Fruit fly (Drosophila melanogaster): ENCODE data around the gene Oseg5.

Oseg5 gene

DNA sequence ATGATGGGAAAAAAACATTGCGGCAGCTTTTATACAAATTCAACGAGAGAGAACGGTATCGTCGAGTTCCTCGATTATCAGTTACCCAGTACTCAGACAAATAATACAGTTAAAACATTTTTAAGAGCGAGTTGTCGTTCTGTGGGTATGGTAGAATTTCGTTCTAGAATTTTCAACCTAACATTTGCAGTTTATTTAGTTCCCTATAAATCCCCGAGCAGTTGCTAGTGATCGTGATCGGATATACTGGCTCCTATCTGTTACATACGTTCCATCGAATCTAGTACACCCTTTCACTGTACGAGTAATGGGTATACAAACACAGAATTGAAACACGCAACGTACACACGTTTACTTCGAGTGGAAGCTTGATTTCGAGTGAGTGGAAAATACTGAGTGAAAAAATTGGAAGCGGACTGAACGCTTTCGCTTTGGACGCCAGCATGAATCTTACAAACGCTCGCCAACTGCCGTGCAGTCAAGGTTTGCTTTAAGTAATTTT lies 29.2 kb upstream of the Oseg5 start, which contains the start of gene CG9338 (continued):
- peak; percentile 76 for TF ChIP-seq unpg (GFP tag; optimal IDR thresholded peaks at IDR 0.05)
- peak; percentile 21 for TF ChIP-seq btn (GFP tag; optimal IDR thresholded peaks at IDR 0.05)
- TF ChIP-seq CG33557 (GFP tag; optimal IDR thresholded peaks at IDR 0.05): peak; percentile 33
- peak; percentile 80 for TF ChIP-seq CG6654 (GFP tag; optimal IDR thresholded peaks at IDR 0.05)
- TF ChIP-seq cwo (GFP tag; optimal IDR thresholded peaks at IDR 0.05): peak; percentile 94
- TF ChIP-seq D (optimal IDR thresholded peaks at IDR 0.05): no peak
- TF ChIP-seq D (GFP tag; optimal IDR thresholded peaks at IDR 0.05): peak; percentile 86
- peak; percentile 86; the same call in 1 of the 2 replicates for TF ChIP-seq gsb (GFP tag; IDR thresholded peaks at IDR 0.05)
- peak; percentile 85 for TF ChIP-seq CG6254 (GFP tag; optimal IDR thresholded peaks at IDR 0.05)
- TF ChIP-seq Dbx (GFP tag; IDR thresholded peaks at IDR 0.05): peak; percentile 77
- TF ChIP-seq HmgZ (tag; optimal IDR thresholded peaks at IDR 0.05): peak; percentile 85
- TF ChIP-seq pnt (GFP tag; optimal IDR thresholded peaks at IDR 0.05): peak; percentile 77
- peak; percentile 42; the same call in 1 of the 2 replicates for TF ChIP-seq ap (GFP tag; IDR thresholded peaks at IDR 0.05)
- TF ChIP-seq CG6854 (GFP tag; optimal IDR thresholded peaks at IDR 0.05): peak; percentile 89
- peak; percentile 78 for TF ChIP-seq az2 (GFP tag; optimal IDR thresholded peaks at IDR 0.05)
- TF ChIP-seq CG5180 (GFP tag; optimal IDR thresholded peaks at IDR 0.05): peak; percentile 88
- TF ChIP-seq Hmr (GFP tag; optimal IDR thresholded peaks at IDR 0.05): peak; percentile 87
- TF ChIP-seq tx (GFP tag; optimal IDR thresholded peaks at IDR 0.05): peak; percentile 70
- peak; percentile 96 for TF ChIP-seq CG18262 (tag; optimal IDR thresholded peaks at IDR 0.05)
- peak; percentile 62 for TF ChIP-seq CG1529 (GFP tag; optimal IDR thresholded peaks at IDR 0.05)
- TF ChIP-seq CG4820 (GFP tag; optimal IDR thresholded peaks at IDR 0.05): peak; percentile 69
- peak; percentile 71 for TF ChIP-seq Hsf (GFP tag; optimal IDR thresholded peaks at IDR 0.05)
- peak; percentile 96 for TF ChIP-seq lab (GFP tag; optimal IDR thresholded peaks at IDR 0.05)
- peak; percentile 13; the same call in 1 of the 3 replicates for TF ChIP-seq sr (GFP tag; IDR thresholded peaks at IDR 0.05)
- TF ChIP-seq Sry-δ (GFP tag; optimal IDR thresholded peaks at IDR 0.05): peak; percentile 17
- peak; percentile 70 for TF ChIP-seq CG2202 (tag; optimal IDR thresholded peaks at IDR 0.05)
- TF ChIP-seq dimm (GFP tag; IDR thresholded peaks at IDR 0.05): no peak
- TF ChIP-seq fd102C (GFP tag; optimal IDR thresholded peaks at IDR 0.05): no peak
- no peak for TF ChIP-seq Doc3 (GFP tag; IDR thresholded peaks at IDR 0.05; ENCODE audit: partially characterized antibody)
- TF ChIP-seq CrebB (tag; optimal IDR thresholded peaks at IDR 0.05): peak; percentile 76
- peak; percentile 92 for TF ChIP-seq CG34376 (GFP tag; optimal IDR thresholded peaks at IDR 0.05)
- peak; percentile 87 for TF ChIP-seq gem (tag; optimal IDR thresholded peaks at IDR 0.05)
- no peak for TF ChIP-seq CG34224 (GFP tag; IDR thresholded peaks at IDR 0.05; ENCODE audit: partially characterized antibody)
- TF ChIP-seq nerfin-2 (GFP tag; IDR thresholded peaks at IDR 0.05; ENCODE audit: partially characterized antibody): peak; percentile 19; the same call in 1 of the 2 replicates
- TF ChIP-seq CG7745 (tag; optimal IDR thresholded peaks at IDR 0.05): no peak
- TF ChIP-seq cato (GFP tag; optimal IDR thresholded peaks at IDR 0.05; ENCODE audit: borderline replicate concordance): peak; percentile 75
- TF ChIP-seq CG16815 (GFP tag; optimal IDR thresholded peaks at IDR 0.05): peak; percentile 53
- TF ChIP-seq bbx (GFP tag; IDR thresholded peaks at IDR 0.05; ENCODE audit: partially characterized antibody): peak; percentile 57; the same call in 1 of the 2 replicates
- peak; percentile 86 for TF ChIP-seq CG12659 (GFP tag; optimal IDR thresholded peaks at IDR 0.05)
- TF ChIP-seq CG6765 (GFP tag; optimal IDR thresholded peaks at IDR 0.05): peak; percentile 93
- TF ChIP-seq sd (tag; optimal IDR thresholded peaks at IDR 0.05): peak; percentile 88
- peak; percentile 90 for TF ChIP-seq CG17612 (GFP tag; IDR thresholded peaks at IDR 0.05)
- TF ChIP-seq CG5953 (GFP tag; IDR thresholded peaks at IDR 0.05): peak; percentile 21; the same call in 1 of the 2 replicates
- peak; percentile 83 for TF ChIP-seq odd (GFP tag; optimal IDR thresholded peaks at IDR 0.05)
- peak; percentile 61 for TF ChIP-seq lbe (GFP tag; optimal IDR thresholded peaks at IDR 0.05)
- peak; percentile 96 for TF ChIP-seq z (GFP tag; IDR thresholded peaks at IDR 0.05)
- peak; percentile 95 for TF ChIP-seq CG32532 (GFP tag; IDR thresholded peaks at IDR 0.05)
- TF ChIP-seq Lpt (GFP tag; optimal IDR thresholded peaks at IDR 0.05): no peak
- peak; percentile 86 for TF ChIP-seq CG2199 (GFP tag; IDR thresholded peaks at IDR 0.05)

Measured in whole organism, embryonic.